Worm (Caenorhabditis elegans) whole organism, late embryonic: ENCODE results near the gene srr-9.

Experiments used
- K02D7.2 ChIP-seq: sonication (generic microtip); optimal IDR thresholded peaks from 2 replicates; lab custom pipeline; 2017; ENCODE audit warnings: mild to moderate bottlenecking, missing genetic modification characterization, missing compliant biosample characterization
- K09A11.1 ChIP-seq: sonication (generic microtip); optimal IDR thresholded peaks from 2 replicates; lab custom pipeline; 2017; ENCODE audit warnings: antibody characterized with exemption, mild to moderate bottlenecking, missing genetic modification characterization, missing compliant biosample characterization; ENCODE audit not compliant: insufficient read depth
- T23F11.4 ChIP-seq: fragments of 200-800 bp; sonication (Bioruptor generic); optimal IDR thresholded peaks from 2 replicates; lab custom pipeline; 2018; ENCODE audit warnings: mild to moderate bottlenecking, missing genetic modification characterization, missing compliant biosample characterization
- Y22D7AL.16 ChIP-seq: sonication (generic microtip); optimal IDR thresholded peaks from 2 replicates; lab custom pipeline; 2016; ENCODE audit warnings: missing genetic modification characterization, missing compliant biosample characterization
- ceh-14 ChIP-seq: sonication (generic microtip); optimal IDR thresholded peaks from 2 replicates; lab custom pipeline; 2016; ENCODE audit warnings: missing genotype, missing genetic modification characterization, missing compliant biosample characterization
- ceh-18 ChIP-seq: sonication (generic microtip); optimal IDR thresholded peaks from 2 replicates; lab custom pipeline; 2016; ENCODE audit warnings: missing genetic modification characterization, missing compliant biosample characterization
- ceh-19 ChIP-seq: fragments of 200-800 bp; sonication (Bioruptor generic); optimal IDR thresholded peaks from 2 replicates; lab custom pipeline; 2018; ENCODE audit warnings: mild to moderate bottlenecking, missing genetic modification characterization, missing compliant biosample characterization
- ceh-2 ChIP-seq: sonication (generic microtip); optimal IDR thresholded peaks from 2 replicates; lab custom pipeline; 2016; ENCODE audit warnings: missing genotype, missing genetic modification characterization, missing compliant biosample characterization
- ceh-22 ChIP-seq: sonication (generic microtip); optimal IDR thresholded peaks from 2 replicates; lab custom pipeline; 2017; ENCODE audit warnings: missing biosample characterization, missing genetic modification characterization
- ceh-31 ChIP-seq: sonication (generic microtip); optimal IDR thresholded peaks from 2 replicates; lab custom pipeline; 2016; ENCODE audit warnings: missing genetic modification characterization, missing compliant biosample characterization
- ceh-34 ChIP-seq: sonication (generic microtip); optimal IDR thresholded peaks from 2 replicates; lab custom pipeline; 2016; ENCODE audit warnings: mild to moderate bottlenecking, missing genetic modification characterization, missing compliant biosample characterization
- ceh-48 ChIP-seq: sonication (generic microtip); optimal IDR thresholded peaks from 2 replicates; lab custom pipeline; 2016; ENCODE audit warnings: missing genetic modification characterization, inconsistent platforms, missing compliant biosample characterization
- che-1 ChIP-seq: sonication (generic microtip); optimal IDR thresholded peaks from 2 replicates; lab custom pipeline; 2016; ENCODE audit warnings: mild to moderate bottlenecking, missing genetic modification characterization, missing compliant biosample characterization
- dmd-4 ChIP-seq: sonication (generic microtip); optimal IDR thresholded peaks from 2 replicates; lab custom pipeline; 2016; ENCODE audit warnings: borderline replicate concordance, missing genetic modification characterization, missing compliant biosample characterization
- dve-1 ChIP-seq: sonication (generic microtip); optimal IDR thresholded peaks from 2 replicates; lab custom pipeline; 2017; ENCODE audit warnings: antibody characterized with exemption, mild to moderate bottlenecking, missing genetic modification characterization, missing compliant biosample characterization
- elt-2 ChIP-seq: sonication (generic microtip); optimal IDR thresholded peaks from 2 replicates; lab custom pipeline; 2016; ENCODE audit warnings: missing genetic modification reagents, missing genetic modification characterization, missing compliant biosample characterization
- eyg-1 ChIP-seq: sonication (generic microtip); optimal IDR thresholded peaks from 2 replicates; lab custom pipeline; 2016; ENCODE audit warnings: missing genotype, missing genetic modification characterization, missing compliant biosample characterization
- fax-1 ChIP-seq: sonication (generic microtip); optimal IDR thresholded peaks from 2 replicates; lab custom pipeline; 2016; ENCODE audit warnings: missing genotype, missing genetic modification characterization, missing compliant biosample characterization
- fkh-10 ChIP-seq: fragments of 150-350 bp; optimal IDR thresholded peaks from 2 replicates; lab custom pipeline; 2014; ENCODE audit warnings: missing biosample characterization, missing genetic modification reagents, missing genetic modification characterization
- hlh-13 ChIP-seq: fragments of 200-800 bp; sonication (Bioruptor generic); optimal IDR thresholded peaks from 2 replicates; lab custom pipeline; 2018; ENCODE audit warnings: mild to moderate bottlenecking, missing genetic modification characterization, missing compliant biosample characterization
- hlh-15 ChIP-seq: sonication (generic microtip); optimal IDR thresholded peaks from 2 replicates; lab custom pipeline; 2016; ENCODE audit warnings: missing genetic modification characterization, missing compliant biosample characterization
- hlh-30 ChIP-seq: sonication (generic microtip); optimal IDR thresholded peaks from 2 replicates; lab custom pipeline; 2017; ENCODE audit warnings: antibody characterized with exemption, missing genetic modification characterization, missing compliant biosample characterization; ENCODE audit not compliant: insufficient read depth
- hlh-8 ChIP-seq: sonication (generic microtip); optimal IDR thresholded peaks from 2 replicates; lab custom pipeline; 2016; ENCODE audit warnings: missing genotype, missing genetic modification characterization, missing compliant biosample characterization
- lim-6 ChIP-seq: sonication (generic microtip); optimal IDR thresholded peaks from 2 replicates; lab custom pipeline; 2016; ENCODE audit warnings: missing genetic modification characterization, missing compliant biosample characterization
- mec-3 ChIP-seq: sonication (generic microtip); optimal IDR thresholded peaks from 2 replicates; lab custom pipeline; 2016; ENCODE audit warnings: borderline replicate concordance, missing genetic modification characterization, missing compliant biosample characterization
- nfya-1 ChIP-seq: sonication (generic microtip); optimal IDR thresholded peaks from 2 replicates; lab custom pipeline; 2017; ENCODE audit warnings: missing genetic modification characterization, mild to moderate bottlenecking, missing compliant biosample characterization, antibody characterized with exemption, moderate library complexity
- nhr-11 ChIP-seq: fragments of 150-350 bp; optimal IDR thresholded peaks from 2 replicates; lab custom pipeline; 2014; ENCODE audit warnings: missing biosample characterization, missing genetic modification characterization
- pag-3 ChIP-seq: sonication (generic microtip); optimal IDR thresholded peaks from 2 replicates; lab custom pipeline; 2016; ENCODE audit warnings: missing compliant biosample characterization, missing genetic modification characterization, borderline replicate concordance
- pha-2 ChIP-seq: sonication (generic microtip); optimal IDR thresholded peaks from 2 replicates; lab custom pipeline; 2017; ENCODE audit warnings: mild to moderate bottlenecking, missing genetic modification characterization, missing compliant biosample characterization
- pha-4 ChIP-seq: fragments of 150-350 bp; optimal IDR thresholded peaks from 2 replicates; lab custom pipeline; 2018; ENCODE audit warnings: missing biosample characterization, missing genetic modification reagents, missing genetic modification characterization
- pqm-1 ChIP-seq: sonication (generic microtip); optimal IDR thresholded peaks from 2 replicates; lab custom pipeline; 2016; ENCODE audit warnings: missing genetic modification characterization, missing compliant biosample characterization
- ref-2 ChIP-seq: sonication (generic microtip); optimal IDR thresholded peaks from 2 replicates; lab custom pipeline; 2016; ENCODE audit warnings: missing genetic modification characterization, missing compliant biosample characterization
- rnt-1 ChIP-seq: sonication (generic microtip); optimal IDR thresholded peaks from 2 replicates; lab custom pipeline; 2016; ENCODE audit warnings: missing genetic modification characterization, missing compliant biosample characterization
- syd-9 ChIP-seq: sonication (generic microtip); optimal IDR thresholded peaks from 2 replicates; lab custom pipeline; 2016; ENCODE audit warnings: mild to moderate bottlenecking, missing genetic modification characterization, moderate library complexity, missing compliant biosample characterization
- tbx-2 ChIP-seq: sonication (generic microtip); optimal IDR thresholded peaks from 2 replicates; lab custom pipeline; 2016; ENCODE audit warnings: missing genetic modification characterization, missing compliant biosample characterization
- unc-3 ChIP-seq, 2 experiments: fragments of 200-800 bp in 1 of 2; sonication (Bioruptor generic) in 1 of 2; sonication (generic microtip) in 1 of 2; conservative IDR thresholded peaks in 1 of 2; optimal IDR thresholded peaks in 1 of 2; 2 replicates each; pipeline versions ENCODE4 v1.3.6 to Lab custom; 2016 to 2022; ENCODE audit warnings: missing compliant biosample characterization in 2 of 2, missing genetic modification characterization in 2 of 2, missing genetic modification reagents in 1 of 2
- unc-42 ChIP-seq: sonication (generic microtip); optimal IDR thresholded peaks from 2 replicates; lab custom pipeline; 2016; ENCODE audit warnings: missing genotype, missing genetic modification characterization, missing compliant biosample characterization
- unc-55 ChIP-seq: sonication (generic microtip); optimal IDR thresholded peaks from 2 replicates; lab custom pipeline; 2017; ENCODE audit warnings: missing biosample characterization, missing genetic modification reagents, missing genetic modification characterization
- unc-86 ChIP-seq: sonication (generic microtip); optimal IDR thresholded peaks from 2 replicates; lab custom pipeline; 2016; ENCODE audit warnings: missing genetic modification characterization, missing compliant biosample characterization
- ztf-16 ChIP-seq: sonication (generic microtip); optimal IDR thresholded peaks from 2 replicates; lab custom pipeline; 2017; ENCODE audit warnings: missing genetic modification characterization, missing compliant biosample characterization

srr-9 gene

DNA sequence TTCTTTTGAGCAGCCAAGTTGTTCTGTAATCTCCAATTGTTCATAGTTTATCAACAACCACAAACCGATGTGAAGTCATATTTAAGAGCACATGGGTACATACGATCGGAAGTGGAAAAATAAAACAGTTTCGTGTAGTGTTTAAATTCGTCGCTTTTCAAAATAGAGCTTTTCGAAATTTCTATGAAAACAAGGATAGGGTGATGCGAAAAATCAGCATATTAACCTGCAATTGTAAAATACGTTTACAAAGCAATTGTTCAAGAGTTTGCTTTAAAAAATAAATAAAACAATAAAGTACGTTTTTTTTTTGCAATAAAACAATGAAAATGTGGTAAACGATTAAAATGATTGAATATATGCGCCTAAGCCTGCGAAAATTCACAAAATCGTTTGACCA is 15.9 kb upstream of the srr-9 start, which contains the start of gene ZK105.14:
Gene ZK105.14, minus strand, starts transcription at position 101 of the 400 bp plus-strand sequence.
- no peak for TF ChIP-seq syd-9
- TF ChIP-seq, all 69 proteins: peak for 0

DNA sequence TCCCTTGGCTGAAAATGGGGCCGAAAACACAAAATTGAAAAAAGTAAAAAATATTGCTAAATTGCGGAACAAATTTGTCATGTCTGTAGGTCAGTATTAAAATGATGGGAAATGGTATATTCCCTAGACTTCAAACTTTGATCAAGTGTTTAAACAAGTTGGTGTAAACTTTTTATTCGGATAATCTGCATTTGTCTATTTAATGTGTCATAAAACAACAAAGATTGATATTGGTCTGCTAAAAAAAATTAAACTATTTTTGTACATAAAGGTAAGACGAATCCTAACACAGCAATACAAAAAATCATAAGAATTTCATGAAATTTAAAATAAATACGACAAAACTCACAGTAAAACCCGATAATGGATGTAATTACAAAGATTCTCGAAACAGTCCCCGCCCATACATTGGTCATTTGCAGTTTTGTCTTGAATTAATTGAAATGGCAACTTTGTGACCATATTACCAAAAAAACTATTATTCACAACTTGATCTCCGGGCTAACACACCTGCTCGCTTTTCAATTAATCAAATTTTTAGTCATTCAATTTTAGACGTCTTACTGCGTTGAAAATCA is 13.8 kb upstream of the srr-9 start, which contains the start of the genes ZK105.6 and ZK105.8:
Gene ZK105.6, minus strand, starts transcription at position 101 of the 578 bp plus-strand sequence.
Gene ZK105.8, plus strand, starts transcription at position 528 of the 578 bp plus-strand sequence.
- TF ChIP-seq unc-42 (peak; percentile 18), nhr-11 (no peak)

DNA sequence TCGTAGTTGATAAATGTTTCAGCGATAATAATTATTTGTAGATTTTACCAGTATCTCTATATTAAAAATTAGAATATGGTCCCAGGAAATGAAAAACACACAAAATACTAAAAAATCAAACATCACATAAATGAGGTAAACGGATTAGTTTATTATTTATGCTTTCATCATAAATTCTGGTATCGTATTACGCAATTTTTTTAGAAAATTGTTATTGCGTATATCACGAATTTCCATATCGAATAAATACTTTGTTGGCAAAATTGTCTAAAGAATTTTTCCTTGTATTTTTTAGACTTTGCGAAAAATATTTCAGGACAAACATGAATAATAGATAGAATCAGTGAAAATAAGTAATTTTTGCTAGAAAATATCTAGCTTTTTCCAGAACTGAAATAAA is 11.6 kb upstream of the srr-9 start:
- TF ChIP-seq fax-1, result no peak
- no peak for TF ChIP-seq elt-2 (tag; lab: Kevin White, UChicago)
- TF ChIP-seq K09A11.1 (tag; lab: Kevin White, UChicago), result no peak
- TF ChIP-seq dve-1, result no peak
- TF ChIP-seq Y22D7AL.16 (tag; lab: Kevin White, UChicago), result no peak
- TF ChIP-seq ceh-48 (tag; lab: Kevin White, UChicago), result no peak
- TF ChIP-seq hlh-8 (tag; lab: Kevin White, UChicago), result no peak
- TF ChIP-seq K02D7.2 (tag; lab: Kevin White, UChicago), result no peak
- TF ChIP-seq ztf-16, result no peak
- no peak for TF ChIP-seq ceh-22 (tag; lab: Kevin White, UChicago)
- no peak for TF ChIP-seq ceh-31 (tag; lab: Kevin White, UChicago)
- no peak for TF ChIP-seq hlh-15 (tag; lab: Kevin White, UChicago)
- no peak for TF ChIP-seq che-1
- TF ChIP-seq ceh-2 (tag; lab: Kevin White, UChicago), result no peak
- no peak for TF ChIP-seq ceh-34 (tag; lab: Kevin White, UChicago)
- TF ChIP-seq nfya-1 (tag; lab: Kevin White, UChicago), result no peak
- TF ChIP-seq lim-6 (tag; lab: Kevin White, UChicago), result no peak
- TF ChIP-seq hlh-13 (GFP tag; lab: Kevin White, UChicago), result no peak

DNA sequence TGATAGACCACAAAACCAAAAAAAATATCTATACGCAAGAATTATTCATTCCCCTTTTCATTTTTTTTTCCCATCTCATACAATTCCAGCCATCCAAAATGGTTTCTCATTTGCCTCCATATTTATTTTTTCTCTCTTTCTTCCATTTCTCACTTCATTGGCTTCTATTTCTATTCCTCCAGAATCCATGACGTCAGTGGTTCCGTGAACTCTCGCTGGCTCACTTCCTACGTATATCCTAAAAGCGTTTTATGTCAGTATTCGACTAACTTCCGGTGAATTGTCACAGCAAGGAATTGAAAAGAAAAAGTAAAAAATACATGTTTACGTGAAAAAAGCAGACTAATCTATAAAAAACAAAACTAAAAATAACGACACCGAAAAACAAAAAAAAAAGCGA is 10.9 kb upstream of the srr-9 start:
- TF ChIP-seq pag-3 (tag; lab: Kevin White, UChicago), result no peak
- TF ChIP-seq ceh-18 (tag; lab: Kevin White, UChicago), result no peak
- TF ChIP-seq ceh-34 (tag; lab: Kevin White, UChicago), result no peak
- no peak for TF ChIP-seq hlh-30
- no peak for TF ChIP-seq ref-2 (tag; lab: Kevin White, UChicago)
- no peak for TF ChIP-seq ceh-2 (tag; lab: Kevin White, UChicago)
- TF ChIP-seq fkh-10 (GFP tag; lab: Kevin White, UChicago), result no peak
- TF ChIP-seq mec-3 (tag; lab: Kevin White, UChicago), result no peak

DNA sequence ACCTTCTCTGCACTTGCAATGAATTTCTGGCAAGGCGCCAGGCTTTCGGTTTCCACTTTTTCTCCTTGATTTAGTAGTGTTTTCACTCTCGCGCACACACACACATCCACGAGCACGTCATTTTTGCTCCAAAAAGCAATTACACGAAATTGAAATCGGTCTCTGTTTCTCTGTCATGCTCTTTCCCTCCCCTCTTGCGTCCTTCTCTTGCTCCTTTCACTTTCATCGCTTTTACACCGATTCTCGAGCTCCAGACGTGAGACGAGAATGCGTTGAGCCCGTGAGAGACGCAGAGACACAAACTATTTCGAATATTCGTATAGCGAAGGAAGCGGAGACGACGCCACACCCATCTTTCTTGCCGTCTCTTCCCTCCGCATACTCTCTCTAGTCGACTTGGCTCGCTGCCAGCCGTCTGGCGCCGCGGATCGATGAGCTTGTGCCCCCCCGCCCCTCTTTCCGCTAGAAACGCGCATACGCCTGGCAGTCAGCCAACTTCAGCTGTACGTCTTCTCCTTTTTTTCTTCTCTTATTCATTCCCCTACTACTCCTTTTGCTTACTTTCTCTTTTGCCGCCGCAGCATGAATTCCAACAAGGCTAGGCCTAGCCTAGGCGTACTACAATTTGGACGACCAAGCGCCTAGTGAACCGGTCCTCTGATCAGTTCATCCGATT is 9.7 kb upstream of the srr-9 start:
- peak; percentile 32 for TF ChIP-seq dve-1
- no peak for TF ChIP-seq pqm-1 (tag; lab: Kevin White, UChicago)
- peak; percentile 77 for TF ChIP-seq ceh-31 (tag; lab: Kevin White, UChicago)
- peak; percentile 20 for TF ChIP-seq unc-55
- TF ChIP-seq hlh-8 (tag; lab: Kevin White, UChicago), result peak; percentile 31
- peak; percentile 17 for TF ChIP-seq dmd-4 (tag; lab: Kevin White, UChicago)
- peak; percentile 92 for TF ChIP-seq ceh-14
- peak; percentile 19 for TF ChIP-seq T23F11.4
- no peak for TF ChIP-seq pha-2 (tag; lab: Kevin White, UChicago)
- peak; percentile 47 for TF ChIP-seq ceh-19 (GFP tag; lab: Kevin White, UChicago)
- TF ChIP-seq tbx-2 (tag; lab: Kevin White, UChicago), result peak; percentile 57
- peak; percentile 0 for TF ChIP-seq ceh-2 (tag; lab: Kevin White, UChicago)
- peak; percentile 82 for TF ChIP-seq nfya-1 (tag; lab: Kevin White, UChicago)
- TF ChIP-seq ref-2 (tag; lab: Kevin White, UChicago), result peak; percentile 11
- peak; percentile 53 for TF ChIP-seq rnt-1 (tag; lab: Kevin White, UChicago)
- no peak for TF ChIP-seq eyg-1 (tag; lab: Kevin White, UChicago)
- peak; percentile 58 for TF ChIP-seq syd-9
- TF ChIP-seq pha-4, result no peak
- TF ChIP-seq lim-6 (tag; lab: Kevin White, UChicago), result peak; percentile 87
- TF ChIP-seq ceh-48 (tag; lab: Kevin White, UChicago), result peak; percentile 63
- peak; percentile 29 for TF ChIP-seq hlh-13 (GFP tag; lab: Kevin White, UChicago)
- TF ChIP-seq unc-3 (GFP tag; conservative IDR thresholded peaks at IDR 0.05; lab: Robert Waterston, UW), result no peak
- TF ChIP-seq unc-3 (tag; optimal IDR thresholded peaks at IDR 0.05; lab: Kevin White, UChicago), result peak; percentile 51
- no peak for TF ChIP-seq unc-86 (tag; lab: Kevin White, UChicago)
- peak; percentile 95 for TF ChIP-seq unc-42
- peak; percentile 84 for TF ChIP-seq ceh-34 (tag; lab: Kevin White, UChicago)
- peak; percentile 97 for TF ChIP-seq ceh-18 (tag; lab: Kevin White, UChicago)
- TF ChIP-seq, all 69 proteins: peak for 21
